Fruit fly (Drosophila melanogaster): ENCODE measurements around the gene Prosalpha4.

Prosalpha4 gene

DNA sequence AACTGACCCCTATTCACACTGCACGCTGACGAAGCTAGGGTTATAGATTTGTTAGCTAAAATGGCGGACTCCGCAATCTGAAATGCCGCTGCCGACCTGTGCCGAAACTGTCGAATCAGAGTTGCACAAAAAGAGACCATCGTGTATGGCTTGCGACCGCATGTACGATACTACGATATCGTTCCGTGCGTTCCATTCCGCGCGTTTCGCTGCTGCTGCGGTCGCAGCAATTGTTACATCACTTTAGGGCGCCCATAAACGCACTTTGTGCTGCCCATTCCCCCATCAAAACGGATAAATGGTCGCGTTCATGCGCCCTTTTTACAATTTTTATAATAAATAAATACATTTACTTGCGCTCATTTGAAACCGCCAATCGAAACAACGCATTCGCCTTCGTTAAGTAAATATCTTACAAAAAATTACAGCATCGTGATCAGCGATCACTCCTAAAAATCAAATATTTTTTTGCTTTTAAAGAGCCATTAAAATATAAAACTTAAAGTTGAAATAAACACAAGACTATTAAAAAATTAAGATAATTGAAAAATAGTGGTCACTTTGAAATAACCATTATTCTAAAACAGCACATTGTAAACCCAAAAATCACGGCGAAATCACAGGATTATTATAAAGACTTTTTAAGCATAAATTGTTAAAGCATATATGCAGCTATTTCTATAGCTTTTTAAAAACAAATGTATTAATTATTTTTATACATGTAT lies 44.3 kb downstream of the Prosalpha4 start, which contains the start of gene Cyp1 (continued):
- TF ChIP-seq pdm3 (GFP tag; optimal IDR thresholded peaks at IDR 0.05) (no peak), net (GFP tag; optimal IDR thresholded peaks at IDR 0.05) (no peak), Hr38 (GFP tag; optimal IDR thresholded peaks at IDR 0.05) (no peak), CG3032 (tag; optimal IDR thresholded peaks at IDR 0.05) (no peak), CG7368 (GFP tag; optimal IDR thresholded peaks at IDR 0.05) (no peak), OdsH (GFP tag; optimal IDR thresholded peaks at IDR 0.05) (no peak), dsx (GFP tag; optimal IDR thresholded peaks at IDR 0.05; ENCODE audit: poor library complexity, severe bottlenecking) (no peak), Sox15 (GFP tag; optimal IDR thresholded peaks at IDR 0.05) (peak; percentile 20), CG6163 (GFP tag; IDR thresholded peaks at IDR 0.05) (peak; percentile 64; the same call in 1 of the 3 replicates), CG8119 (GFP tag; IDR thresholded peaks at IDR 0.05) (no peak), lz (GFP tag; optimal IDR thresholded peaks at IDR 0.05) (peak; percentile 43), CG8632 (GFP tag; optimal IDR thresholded peaks at IDR 0.05) (no peak), svp (GFP tag) (no peak), Eip93F (GFP tag; optimal IDR thresholded peaks at IDR 0.05) (no peak), Ets96B (tag; optimal IDR thresholded peaks at IDR 0.05) (no peak), vri (GFP tag; optimal IDR thresholded peaks at IDR 0.05) (peak; percentile 88), cyc (GFP tag; optimal IDR thresholded peaks at IDR 0.05) (peak; percentile 11), Blimp-1 (GFP tag; optimal IDR thresholded peaks at IDR 0.05) (no peak), Hr4 (GFP tag; optimal IDR thresholded peaks at IDR 0.05) (no peak), dac (GFP tag; optimal IDR thresholded peaks at IDR 0.05) (no peak), CG4318 (GFP tag; optimal IDR thresholded peaks at IDR 0.05) (no peak), CG10631 (GFP tag; optimal IDR thresholded peaks at IDR 0.05) (no peak), Gug (GFP tag; IDR thresholded peaks at IDR 0.05) (no peak), CG9139 (GFP tag; optimal IDR thresholded peaks at IDR 0.05) (no peak), Smox (GFP tag; optimal IDR thresholded peaks at IDR 0.05) (no peak), CG34406 (GFP tag; optimal IDR thresholded peaks at IDR 0.05) (no peak), achi (GFP tag; optimal IDR thresholded peaks at IDR 0.05) (peak; percentile 27), CG3919 (GFP tag; optimal IDR thresholded peaks at IDR 0.05) (no peak), fd59A (GFP tag; optimal IDR thresholded peaks at IDR 0.05) (no peak)

DNA sequence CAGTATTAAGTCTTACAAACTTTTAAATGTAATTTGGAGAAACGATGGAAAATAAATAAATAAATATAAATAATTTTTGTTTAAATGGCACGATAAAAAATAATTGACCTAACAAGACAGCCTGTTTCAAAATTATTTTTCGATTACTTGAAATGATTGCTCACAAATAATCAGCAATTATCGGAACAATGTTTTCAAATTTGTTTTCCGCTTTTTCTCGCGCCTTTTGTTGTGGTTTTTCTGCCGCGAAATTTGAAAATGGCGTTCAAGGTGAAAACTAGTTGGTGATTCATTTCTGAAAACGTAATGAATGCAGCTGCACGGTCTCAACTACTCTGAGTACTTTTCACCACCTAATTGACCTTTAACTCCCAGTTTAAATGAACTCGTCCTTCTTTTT lies 45.0 kb downstream of the Prosalpha4 start:
- no peak for TF ChIP-seq CG10631 (GFP tag; optimal IDR thresholded peaks at IDR 0.05)
- TF ChIP-seq Smox (GFP tag; optimal IDR thresholded peaks at IDR 0.05), result no peak
- no peak for TF ChIP-seq Hr39 (GFP tag; optimal IDR thresholded peaks at IDR 0.05)
- TF ChIP-seq spab (GFP tag; optimal IDR thresholded peaks at IDR 0.05), result no peak
- TF ChIP-seq cyc (GFP tag; optimal IDR thresholded peaks at IDR 0.05), result no peak
- TF ChIP-seq vri (GFP tag; optimal IDR thresholded peaks at IDR 0.05), result no peak
- TF ChIP-seq Eip75B (GFP tag; optimal IDR thresholded peaks at IDR 0.05), result no peak
- no peak for TF ChIP-seq fd85E (GFP tag; optimal IDR thresholded peaks at IDR 0.05)
- no peak for TF ChIP-seq CG15336 (GFP tag; IDR thresholded peaks at IDR 0.05)
- TF ChIP-seq Ets21C (GFP tag; optimal IDR thresholded peaks at IDR 0.05), result no peak
- TF ChIP-seq Hr4 (GFP tag; optimal IDR thresholded peaks at IDR 0.05), result no peak
- TF ChIP-seq Ets96B (tag; optimal IDR thresholded peaks at IDR 0.05), result no peak
- TF ChIP-seq CG6276 (GFP tag; optimal IDR thresholded peaks at IDR 0.05), result no peak
- TF ChIP-seq CG11902 (GFP tag; optimal IDR thresholded peaks at IDR 0.05), result no peak

DNA sequence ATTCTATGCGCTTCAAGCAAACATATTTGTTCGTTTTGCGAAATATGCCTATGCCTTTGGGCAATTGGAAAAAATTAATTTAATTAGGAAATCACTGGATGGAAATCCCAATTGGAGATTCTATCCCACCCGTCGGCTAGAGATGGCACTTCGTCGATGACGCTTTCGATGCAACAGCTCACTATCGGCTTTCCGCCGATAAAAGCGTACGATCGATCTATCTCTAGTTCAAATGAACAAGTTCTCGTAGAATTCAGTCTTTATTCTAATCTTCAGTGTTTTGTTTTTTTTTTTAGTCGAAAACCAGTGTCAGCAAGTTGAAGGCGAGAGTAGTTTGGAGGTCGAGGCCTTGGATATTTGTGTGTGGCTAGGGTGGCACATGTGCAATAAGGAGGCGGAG lies 47.0 kb downstream of the Prosalpha4 start, which contains the start of the genes CG9917 and CG32579:
TSS of gene CG9917 (minus strand) at position 169 of the 400 bp plus-strand sequence.
TSS of gene CG32579 (plus strand) at position 224 of the 400 bp plus-strand sequence.
- TF ChIP-seq Eip75B (GFP tag; optimal IDR thresholded peaks at IDR 0.05) (no peak), fkh (GFP tag; optimal IDR thresholded peaks at IDR 0.05) (no peak), CG1621 (tag; optimal IDR thresholded peaks at IDR 0.05) (peak; percentile 32), Ets96B (tag; optimal IDR thresholded peaks at IDR 0.05) (no peak), Sox14 (GFP tag; optimal IDR thresholded peaks at IDR 0.05) (peak; percentile 48)

Data from whole organism, prepupa.